Fruit fly (Drosophila melanogaster) whole organism, pupa: ENCODE measurements around the gene CG6051.
A peak's percentile ranks its signal among the peaks of the same experiment; 100 is the strongest.

Source experiments
- CG15710 ChIP-seq: fragments of 200-800 bp; sonication (Bioruptor generic); optimal IDR thresholded peaks from 2 replicates; lab custom pipeline; 2018; ENCODE audit warnings: missing biosample characterization, mild to moderate bottlenecking, missing genetic modification characterization, moderate library complexity
- CG17806 ChIP-seq: fragments of 200-800 bp; sonication (Bioruptor generic); optimal IDR thresholded peaks from 2 replicates; lab custom pipeline; 2018; ENCODE audit warnings: missing biosample characterization, mild to moderate bottlenecking, missing genetic modification characterization, moderate library complexity
- CG32121 ChIP-seq: fragments of 200-800 bp; sonication (Bioruptor generic); IDR thresholded peaks from 2 replicates; pipeline ENCODE4 v1.3.6; 2022; ENCODE audit warnings: missing biosample characterization, missing genetic modification characterization
- CG34367 ChIP-seq: fragments of 200-800 bp; sonication (Bioruptor generic); optimal IDR thresholded peaks from 2 replicates; lab custom pipeline; 2018; ENCODE audit warnings: missing biosample characterization, mild to moderate bottlenecking, missing genetic modification characterization
- CG8159 ChIP-seq: fragments of 200-800 bp; sonication (Bioruptor generic); optimal IDR thresholded peaks from 3 replicates; lab custom pipeline; 2018; ENCODE audit warnings: missing biosample characterization, mild to moderate bottlenecking, missing genetic modification characterization, moderate library complexity
- CG8301 ChIP-seq: fragments of 200-800 bp; sonication (Bioruptor generic); optimal IDR thresholded peaks from 2 replicates; lab custom pipeline; 2018; ENCODE audit warnings: missing biosample characterization, mild to moderate bottlenecking, missing genetic modification characterization
- CG9948 ChIP-seq: fragments of 200-800 bp; sonication (Bioruptor generic); optimal IDR thresholded peaks from 2 replicates; lab custom pipeline; 2018; ENCODE audit warnings: missing biosample characterization, mild to moderate bottlenecking, missing genetic modification characterization, moderate library complexity
- EcR ChIP-seq: fragments of 200-800 bp; sonication (Bioruptor generic); optimal IDR thresholded peaks from 3 replicates; lab custom pipeline; 2019; ENCODE audit warnings: missing biosample characterization, missing genetic modification characterization, mild to moderate bottlenecking, moderate library complexity, missing genetic modification reagents
- Ets98B ChIP-seq: fragments of 200-800 bp; sonication (Bioruptor generic); IDR thresholded peaks from 2 replicates; pipeline ENCODE4 v1.3.6; 2022; ENCODE audit warnings: missing biosample characterization, missing genetic modification characterization
- gl ChIP-seq: fragments of 200-800 bp; sonication (Bioruptor generic); optimal IDR thresholded peaks from 2 replicates; lab custom pipeline; 2018; ENCODE audit warnings: missing biosample characterization, mild to moderate bottlenecking, missing genetic modification characterization
- rn ChIP-seq: fragments of 200-800 bp; sonication (Bioruptor generic); IDR thresholded peaks from 2 replicates; pipeline ENCODE4 v1.3.6; 2022; ENCODE audit warnings: missing biosample characterization, missing genetic modification characterization

DNA sequence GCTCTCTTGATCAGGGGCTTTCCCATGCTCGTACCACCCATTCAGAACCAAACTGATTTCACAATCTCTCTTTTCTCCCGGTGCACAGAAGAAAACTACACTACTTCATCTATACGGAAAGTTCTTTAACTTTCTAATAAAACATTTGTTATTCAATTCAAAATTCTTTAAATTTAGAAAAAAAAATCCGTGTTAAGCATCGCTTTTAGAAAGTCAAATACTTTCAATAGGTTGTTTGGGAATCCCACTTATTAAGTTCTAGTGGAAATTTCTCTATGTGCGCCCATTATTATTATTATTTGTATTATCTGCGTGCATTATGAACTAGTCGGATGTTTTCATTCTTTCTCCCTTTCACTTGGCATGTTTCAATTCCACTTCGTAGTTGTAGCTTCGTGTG lies 42.2 kb upstream of the CG6051 start:
- peak; percentile 46; the same call in 1 of the 2 replicates for TF ChIP-seq CG32121 (GFP tag; lab: Robert Waterston, UW)
- TF ChIP-seq CG8159 (tag; lab: Kevin White, UChicago), result peak; percentile 35
- TF ChIP-seq CG17806 (tag; lab: Kevin White, UChicago), result peak; percentile 47
- TF ChIP-seq Ets98B (GFP tag; lab: Robert Waterston, UW), result peak; percentile 17; the same call in 1 of the 2 replicates
- TF ChIP-seq CG9948 (tag; lab: Kevin White, UChicago), result peak; percentile 22
- no peak for TF ChIP-seq EcR (GFP tag; lab: Kevin White, UChicago)
- TF ChIP-seq rn (GFP tag; lab: Robert Waterston, UW), result 0 out of 2 replicates have a peak, but pooled peaks have one; percentile 21
- no peak for TF ChIP-seq gl (tag; lab: Kevin White, UChicago)
- peak; percentile 23 for TF ChIP-seq CG34367 (tag; lab: Kevin White, UChicago)
- peak; percentile 41 for TF ChIP-seq CG15710
- TF ChIP-seq CG8301 (tag; lab: Kevin White, UChicago), result peak; percentile 58
